Worm (Caenorhabditis elegans): Measurements from ENCODE around the gene cnp-2.

ce11 chrII:12799927-12800522, 39.4 kb downstream of the cnp-2 start:
- TF ChIP-seq ztf-11 (tag; optimal IDR thresholded peaks at IDR 0.05) = no peak
- no peak for TF ChIP-seq tbx-8 (GFP tag; optimal IDR thresholded peaks at IDR 0.05)
- no peak for TF ChIP-seq unc-62 (GFP tag; optimal IDR thresholded peaks at IDR 0.05)
- TF ChIP-seq mab-5 (tag; optimal IDR thresholded peaks at IDR 0.05) = no peak
- no peak for TF ChIP-seq blmp-1 (tag; optimal IDR thresholded peaks at IDR 0.05)
